Fruit fly (Drosophila melanogaster) whole organism, pupa: ENCODE measurements around the gene NijC.

Experiments used
- CG15710 ChIP-seq: fragments of 200-800 bp; sonication (Bioruptor generic); optimal IDR thresholded peaks from 2 replicates; lab custom pipeline; 2018; ENCODE audit warnings: missing biosample characterization, mild to moderate bottlenecking, missing genetic modification characterization, moderate library complexity
- Pif1B ChIP-seq: fragments of 200-800 bp; sonication (Bioruptor generic); optimal IDR thresholded peaks from 3 replicates; lab custom pipeline; 2016; ENCODE audit warnings: missing biosample characterization, missing genetic modification characterization
- fd96Ca ChIP-seq: fragments of 200-800 bp; sonication (Bioruptor generic); IDR thresholded peaks from 3 replicates; pipeline ENCODE4 v1.3.6; 2022; ENCODE audit warnings: missing biosample characterization, missing genetic modification characterization
- gl ChIP-seq: fragments of 200-800 bp; sonication (Bioruptor generic); optimal IDR thresholded peaks from 2 replicates; lab custom pipeline; 2018; ENCODE audit warnings: missing biosample characterization, mild to moderate bottlenecking, missing genetic modification characterization

DNA sequence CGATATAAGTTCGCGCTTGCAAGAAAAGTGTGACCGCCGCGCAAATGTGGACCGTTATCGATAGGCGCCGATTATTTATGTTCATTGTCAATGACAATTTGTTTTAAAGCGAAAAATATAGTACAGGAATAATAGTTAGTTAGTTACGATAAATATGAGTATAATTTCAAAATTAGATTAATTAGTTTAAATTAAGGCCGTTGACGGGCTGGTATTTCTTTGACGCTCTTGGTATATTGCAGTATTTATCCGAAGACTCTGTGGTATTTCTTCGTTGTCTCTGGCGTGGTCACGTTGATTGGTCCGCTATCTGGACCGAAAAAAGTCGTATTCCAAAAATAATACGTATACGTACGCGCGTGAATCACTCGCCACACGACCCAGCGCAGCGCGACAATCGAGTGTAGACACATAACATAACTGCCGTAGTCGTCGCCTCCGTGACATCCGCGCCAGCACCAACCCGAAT, 2.7 kb downstream of the NijC start:
- no peak for TF ChIP-seq Pif1B (GFP tag; lab: Kevin White, UChicago)
- no peak for TF ChIP-seq CG15710 (tag; lab: Kevin White, UChicago)
- no peak for TF ChIP-seq fd96Ca (GFP tag; lab: Robert Waterston, UW)
- TF ChIP-seq gl (tag; lab: Kevin White, UChicago) = no peak
